Worm (Caenorhabditis elegans): ENCODE data around the gene B0365.9.

Gene B0365.9

ce11 chrV:13176117-13176753 is 42.9 kb upstream of the B0365.9 start, which contains the start of gene him-17:
Gene him-17 (plus strand): TSS chrV:13176711.
- TF ChIP-seq sox-2 (GFP tag; IDR thresholded peaks at IDR 0.05) (peak; percentile 43; the same call in 1 of the 2 replicates), unc-55 (GFP tag; optimal IDR thresholded peaks at IDR 0.05) (no peak), hlh-8 (tag; optimal IDR thresholded peaks at IDR 0.05) (no peak), mec-3 (tag; optimal IDR thresholded peaks at IDR 0.05; ENCODE audit: borderline replicate concordance) (no peak), ztf-16 (tag; optimal IDR thresholded peaks at IDR 0.05) (no peak), ceh-2 (tag; optimal IDR thresholded peaks at IDR 0.05) (peak; percentile 23), nhr-11 (tag; optimal IDR thresholded peaks at IDR 0.05) (no peak), unc-42 (tag; optimal IDR thresholded peaks at IDR 0.05) (peak; percentile 56), gmeb-2 (tag; optimal IDR thresholded peaks at IDR 0.05) (peak; percentile 27), dve-1 (tag; optimal IDR thresholded peaks at IDR 0.05) (no peak), syd-9 (tag; optimal IDR thresholded peaks at IDR 0.05) (no peak), pag-3 (tag; optimal IDR thresholded peaks at IDR 0.05; ENCODE audit: borderline replicate concordance) (no peak), ceh-34 (tag; optimal IDR thresholded peaks at IDR 0.05) (peak; percentile 45), ama-1 (optimal IDR thresholded peaks at IDR 0.05) (no peak), ceh-45 (GFP tag; IDR thresholded peaks at IDR 0.05) (no peak), lim-6 (tag; optimal IDR thresholded peaks at IDR 0.05) (no peak), che-1 (tag; optimal IDR thresholded peaks at IDR 0.05) (peak; percentile 43), ceh-6 (GFP tag; optimal IDR thresholded peaks at IDR 0.05) (no peak), fkh-10 (GFP tag; optimal IDR thresholded peaks at IDR 0.05) (no peak), tbx-7 (tag; optimal IDR thresholded peaks at IDR 0.05) (no peak), ceh-31 (tag; optimal IDR thresholded peaks at IDR 0.05) (peak; percentile 69), C08G9.2 (tag; optimal IDR thresholded peaks at IDR 0.05) (peak; percentile 51), hlh-30 (tag; optimal IDR thresholded peaks at IDR 0.05; ENCODE audit: insufficient read depth) (no peak), K09A11.1 (tag; optimal IDR thresholded peaks at IDR 0.05; ENCODE audit: insufficient read depth) (peak; percentile 34), dmd-4 (tag; optimal IDR thresholded peaks at IDR 0.05; ENCODE audit: borderline replicate concordance) (no peak), npax-4 (tag; optimal IDR thresholded peaks at IDR 0.05) (no peak), ets-4 (tag; optimal IDR thresholded peaks at IDR 0.05) (no peak), elt-2 (tag; optimal IDR thresholded peaks at IDR 0.05) (peak; percentile 65), ceh-18 (tag; optimal IDR thresholded peaks at IDR 0.05) (no peak), madf-2 (tag; optimal IDR thresholded peaks at IDR 0.05) (peak; percentile 20), pax-1 (tag; optimal IDR thresholded peaks at IDR 0.05) (no peak), nhr-232 (tag; optimal IDR thresholded peaks at IDR 0.05) (no peak), odd-2 (tag; optimal IDR thresholded peaks at IDR 0.05) (peak; percentile 47), ceh-24 (tag; optimal IDR thresholded peaks at IDR 0.05) (no peak), C38D4.7 (GFP tag; optimal IDR thresholded peaks at IDR 0.05) (peak; percentile 47), fax-1 (tag; optimal IDR thresholded peaks at IDR 0.05) (peak; percentile 15), fkh-6 (tag; optimal IDR thresholded peaks at IDR 0.05) (peak; percentile 10), elt-4 (tag; optimal IDR thresholded peaks at IDR 0.05) (no peak), K02D7.2 (tag; optimal IDR thresholded peaks at IDR 0.05) (no peak), T23F11.4 (GFP tag; optimal IDR thresholded peaks at IDR 0.05) (no peak), unc-86 (tag; optimal IDR thresholded peaks at IDR 0.05) (peak; percentile 27), ceh-19 (GFP tag; optimal IDR thresholded peaks at IDR 0.05) (peak; percentile 49), pqm-1 (tag; optimal IDR thresholded peaks at IDR 0.05) (no peak), tbx-2 (tag; optimal IDR thresholded peaks at IDR 0.05) (peak; percentile 52), eyg-1 (tag; optimal IDR thresholded peaks at IDR 0.05) (no peak), pha-2 (tag; optimal IDR thresholded peaks at IDR 0.05) (peak; percentile 70), ceh-14 (tag; optimal IDR thresholded peaks at IDR 0.05) (peak; percentile 77), pros-1 (tag; optimal IDR thresholded peaks at IDR 0.05) (no peak), ceh-48 (tag; optimal IDR thresholded peaks at IDR 0.05) (no peak), unc-3 (GFP tag; conservative IDR thresholded peaks at IDR 0.05) (0 out of 2 replicates have a peak, but pooled peaks have one; percentile 10), unc-3 (tag; optimal IDR thresholded peaks at IDR 0.05) (no peak), rnt-1 (tag; optimal IDR thresholded peaks at IDR 0.05) (no peak), F13H6.1 (tag; optimal IDR thresholded peaks at IDR 0.05) (no peak)
